Worm (Caenorhabditis elegans): Measurements from ENCODE around the gene C38C3.6.

The C38C3.6 gene

ce11 chrV:1454762-1455161 is 36.6 kb downstream of the C38C3.6 start, which contains the start of gene chil-14:
Gene chil-14, plus strand, starts transcription at chrV:1455062.
- TF ChIP-seq zip-5 (tag; optimal IDR thresholded peaks at IDR 0.05) (no peak), hlh-15 (tag; optimal IDR thresholded peaks at IDR 0.05) (no peak), fkh-6 (tag; optimal IDR thresholded peaks at IDR 0.05) (no peak), ceh-48 (tag; optimal IDR thresholded peaks at IDR 0.05) (no peak), ceh-34 (tag; optimal IDR thresholded peaks at IDR 0.05) (no peak), lim-6 (tag; optimal IDR thresholded peaks at IDR 0.05) (no peak), lin-11 (tag; optimal IDR thresholded peaks at IDR 0.05) (no peak), ets-4 (tag; optimal IDR thresholded peaks at IDR 0.05) (no peak)

DNA sequence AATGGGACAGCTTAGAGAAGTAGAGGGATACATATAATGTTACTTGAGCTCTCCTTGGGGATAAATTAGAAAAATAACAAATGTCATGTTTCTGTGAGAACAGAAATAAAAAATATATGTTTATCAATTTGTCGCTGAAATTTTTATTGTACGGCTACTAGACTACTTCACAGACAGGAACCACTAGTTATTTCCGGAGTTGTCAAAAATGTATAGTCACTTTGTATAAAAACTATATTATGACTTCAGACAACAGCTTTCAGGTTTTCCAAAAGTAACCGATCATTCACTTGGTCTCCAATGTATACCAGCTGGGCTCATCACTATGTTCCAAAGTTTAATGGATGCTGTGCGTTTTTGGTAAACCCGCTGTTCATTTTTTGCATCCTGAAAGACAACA is 40.1 kb downstream of the C38C3.6 start, which contains the start of gene srj-23:
Gene srj-23, plus strand, starts transcription at position 301 of the 400 bp plus-strand sequence.
- TF ChIP-seq unc-86 (tag; optimal IDR thresholded peaks at IDR 0.05) = no peak
- no peak for TF ChIP-seq fkh-6 (tag; optimal IDR thresholded peaks at IDR 0.05)
- TF ChIP-seq nfya-1 (tag; optimal IDR thresholded peaks at IDR 0.05) = no peak
- no peak for TF ChIP-seq rnt-1 (tag; optimal IDR thresholded peaks at IDR 0.05)
- no peak for TF ChIP-seq dve-1 (tag; optimal IDR thresholded peaks at IDR 0.05)
- no peak for TF ChIP-seq lim-6 (tag; optimal IDR thresholded peaks at IDR 0.05)
- TF ChIP-seq tbx-2 (tag; optimal IDR thresholded peaks at IDR 0.05) = no peak
- TF ChIP-seq pag-3 (tag; optimal IDR thresholded peaks at IDR 0.05; ENCODE audit: borderline replicate concordance) = no peak
- no peak for TF ChIP-seq madf-2 (tag; optimal IDR thresholded peaks at IDR 0.05)

ce11 chrV:1450160-1450559 is 41.2 kb downstream of the C38C3.6 start, which contains the start of gene cnc-2:
Gene cnc-2, minus strand, starts transcription at chrV:1450183.
- TF ChIP-seq tbx-2 (tag; optimal IDR thresholded peaks at IDR 0.05) (no peak), ahr-1 (tag; optimal IDR thresholded peaks at IDR 0.05) (no peak), ceh-31 (tag; optimal IDR thresholded peaks at IDR 0.05) (no peak), pqm-1 (tag; optimal IDR thresholded peaks at IDR 0.05) (no peak), elt-2 (tag; optimal IDR thresholded peaks at IDR 0.05) (no peak), ztf-16 (tag; optimal IDR thresholded peaks at IDR 0.05) (no peak), npax-4 (tag; optimal IDR thresholded peaks at IDR 0.05) (no peak), ceh-30 (tag; optimal IDR thresholded peaks at IDR 0.05) (no peak), che-1 (tag; optimal IDR thresholded peaks at IDR 0.05) (no peak), ceh-18 (tag; optimal IDR thresholded peaks at IDR 0.05) (no peak), pha-2 (tag; optimal IDR thresholded peaks at IDR 0.05) (no peak), T23F11.4 (GFP tag; optimal IDR thresholded peaks at IDR 0.05) (no peak), hlh-6 (tag; optimal IDR thresholded peaks at IDR 0.05) (no peak), sox-4 (tag; optimal IDR thresholded peaks at IDR 0.05) (no peak), ama-1 (optimal IDR thresholded peaks at IDR 0.05) (no peak), K02D7.2 (tag; optimal IDR thresholded peaks at IDR 0.05) (no peak), ceh-19 (GFP tag; optimal IDR thresholded peaks at IDR 0.05) (no peak), rnt-1 (tag; optimal IDR thresholded peaks at IDR 0.05) (no peak), madf-2 (tag; optimal IDR thresholded peaks at IDR 0.05) (no peak), unc-42 (tag; optimal IDR thresholded peaks at IDR 0.05) (no peak)

- TF ChIP-seq mec-3 (tag; optimal IDR thresholded peaks at IDR 0.05; ENCODE audit: borderline replicate concordance) = no peak
- no peak for TF ChIP-seq elt-4 (tag; optimal IDR thresholded peaks at IDR 0.05)
- no peak for TF ChIP-seq F13H6.1 (tag; optimal IDR thresholded peaks at IDR 0.05)
- TF ChIP-seq C08G9.2 (tag; optimal IDR thresholded peaks at IDR 0.05) = no peak
- no peak for TF ChIP-seq pat-9 (tag; optimal IDR thresholded peaks at IDR 0.05)
- TF ChIP-seq ceh-48 (tag; optimal IDR thresholded peaks at IDR 0.05) = no peak
- no peak for TF ChIP-seq ceh-2 (tag; optimal IDR thresholded peaks at IDR 0.05)
- TF ChIP-seq madf-2 (tag; optimal IDR thresholded peaks at IDR 0.05) = no peak
- no peak for TF ChIP-seq ceh-9 (tag; optimal IDR thresholded peaks at IDR 0.05)
- no peak for TF ChIP-seq ceh-18 (tag; optimal IDR thresholded peaks at IDR 0.05)
Observed at ce11 chrV:1447724-1448123, 43.7 kb downstream of the C38C3.6 start, which contains the start of gene cnc-3. Gene cnc-3, plus strand, starts transcription at chrV:1448004.
